Fruit fly (Drosophila melanogaster) whole organism, embryonic: Measurements from ENCODE around the gene CG1635.

ENCODE experiments used
- Adf1 ChIP-seq: fragments of 200-800 bp; sonication (Bioruptor generic); IDR thresholded peaks from 2 replicates; pipeline ENCODE4 v1.3.6; 2022; ENCODE audit warnings: missing biosample characterization, missing genetic modification characterization
- Atf3 ChIP-seq: fragments of 200-800 bp; sonication (Bioruptor generic); optimal IDR thresholded peaks from 3 replicates; lab custom pipeline; 2016; ENCODE audit warnings: missing biosample characterization, missing genetic modification characterization
- BtbVII ChIP-seq: fragments of 200-800 bp; sonication (Bioruptor generic); optimal IDR thresholded peaks from 3 replicates; lab custom pipeline; 2017; ENCODE audit warnings: missing biosample characterization, mild to moderate bottlenecking, missing genetic modification characterization
- CG1024 ChIP-seq: fragments of 200-800 bp; sonication (Bioruptor generic); IDR thresholded peaks from 2 replicates; pipeline ENCODE4 v1.3.6; 2022; ENCODE audit warnings: missing biosample characterization, missing genetic modification characterization
- CG10366 ChIP-seq: fragments of 200-800 bp; sonication (Bioruptor generic); IDR thresholded peaks from 2 replicates; pipeline ENCODE4 v1.3.6; 2022; ENCODE audit warnings: missing biosample characterization, missing genetic modification characterization
- CG11398 ChIP-seq: fragments of 200-800 bp; sonication (Bioruptor generic); optimal IDR thresholded peaks from 2 replicates; lab custom pipeline; 2016; ENCODE audit warnings: missing biosample characterization, missing genetic modification characterization
- CG12219 ChIP-seq: fragments of 200-800 bp; sonication (Bioruptor generic); optimal IDR thresholded peaks from 3 replicates; lab custom pipeline; 2018; ENCODE audit warnings: missing biosample characterization, mild to moderate bottlenecking, missing genetic modification characterization
- CG12942 ChIP-seq: fragments of 200-800 bp; sonication (Bioruptor generic); optimal IDR thresholded peaks from 3 replicates; lab custom pipeline; 2016; ENCODE audit warnings: missing biosample characterization, missing genetic modification characterization
- CG15601 ChIP-seq: fragments of 200-800 bp; sonication (Bioruptor generic); optimal IDR thresholded peaks from 3 replicates; lab custom pipeline; 2019; ENCODE audit warnings: missing biosample characterization, mild to moderate bottlenecking, missing genetic modification characterization, moderate library complexity
- CG18476 ChIP-seq: fragments of 200-800 bp; sonication (Bioruptor generic); optimal IDR thresholded peaks from 2 replicates; lab custom pipeline; 2016; ENCODE audit warnings: missing biosample characterization, mild to moderate bottlenecking, missing genetic modification characterization
- CG18599 ChIP-seq: fragments of 200-800 bp; sonication (Bioruptor generic); optimal IDR thresholded peaks from 3 replicates; lab custom pipeline; 2017; ENCODE audit warnings: missing biosample characterization, missing genetic modification characterization, mild to moderate bottlenecking, moderate library complexity, missing genetic modification reagents
- CG18619 ChIP-seq: fragments of 200-800 bp; sonication (Bioruptor generic); optimal IDR thresholded peaks from 3 replicates; lab custom pipeline; 2017; ENCODE audit warnings: missing biosample characterization, mild to moderate bottlenecking, missing genetic modification characterization
- CG2116 ChIP-seq: fragments of 200-800 bp; sonication (Bioruptor generic); optimal IDR thresholded peaks from 3 replicates; lab custom pipeline; 2018; ENCODE audit warnings: missing biosample characterization, mild to moderate bottlenecking, missing genetic modification characterization
- CG31441 ChIP-seq: fragments of 200-800 bp; sonication (Bioruptor generic); IDR thresholded peaks from 2 replicates; pipeline ENCODE4 v1.3.6; 2022; ENCODE audit warnings: missing biosample characterization, missing genetic modification characterization
- CG3838 ChIP-seq: fragments of 200-800 bp; sonication (Bioruptor generic); optimal IDR thresholded peaks from 3 replicates; lab custom pipeline; 2016; ENCODE audit warnings: missing biosample characterization, missing genetic modification characterization
- CG3847 ChIP-seq: fragments of 200-800 bp; sonication (Bioruptor generic); IDR thresholded peaks from 2 replicates; pipeline ENCODE4 v1.3.6; 2022; ENCODE audit warnings: missing biosample characterization, missing genetic modification characterization
- CG4282 ChIP-seq: fragments of 200-800 bp; sonication (Bioruptor generic); optimal IDR thresholded peaks from 2 replicates; lab custom pipeline; 2016; ENCODE audit warnings: missing biosample characterization, missing genetic modification characterization
- CG6854 ChIP-seq: fragments of 200-800 bp; sonication (Bioruptor generic); optimal IDR thresholded peaks from 3 replicates; lab custom pipeline; 2017; ENCODE audit warnings: missing biosample characterization, mild to moderate bottlenecking, missing genetic modification characterization
- CG7357 ChIP-seq: fragments of 200-800 bp; sonication (Bioruptor generic); IDR thresholded peaks from 3 replicates; pipeline ENCODE4 v1.3.6; 2022; ENCODE audit warnings: missing biosample characterization, missing genetic modification characterization
- CG7745 ChIP-seq: fragments of 200-800 bp; sonication (Bioruptor generic); optimal IDR thresholded peaks from 2 replicates; lab custom pipeline; 2018; ENCODE audit warnings: missing biosample characterization, mild to moderate bottlenecking, missing genetic modification characterization, moderate library complexity
- CG8359 ChIP-seq: fragments of 200-800 bp; sonication (Bioruptor generic); optimal IDR thresholded peaks from 2 replicates; lab custom pipeline; 2017; ENCODE audit warnings: missing biosample characterization, mild to moderate bottlenecking, missing genetic modification characterization, borderline replicate concordance
- Dad ChIP-seq: fragments of 200-800 bp; sonication (Bioruptor generic); optimal IDR thresholded peaks from 3 replicates; lab custom pipeline; 2016; ENCODE audit warnings: missing biosample characterization, missing genetic modification characterization
- Dll ChIP-seq: fragments of 200-800 bp; sonication (Bioruptor generic); IDR thresholded peaks from 4 replicates; pipeline ENCODE4 v1.3.6; 2022; ENCODE audit warnings: missing biosample characterization, missing genetic modification characterization; ENCODE audit not compliant: partially characterized antibody
- ERR ChIP-seq: fragments of 200-800 bp; sonication (Bioruptor generic); optimal IDR thresholded peaks from 2 replicates; lab custom pipeline; 2016; ENCODE audit warnings: missing biosample characterization, missing genetic modification characterization
- Hmr ChIP-seq: fragments of 200-800 bp; sonication (Bioruptor generic); optimal IDR thresholded peaks from 3 replicates; lab custom pipeline; 2017; ENCODE audit warnings: mild to moderate bottlenecking, missing biosample characterization, missing genetic modification reagents, missing genetic modification characterization
- Hsf ChIP-seq: fragments of 200-800 bp; sonication (Bioruptor generic); optimal IDR thresholded peaks from 3 replicates; lab custom pipeline; 2016; ENCODE audit warnings: missing biosample characterization, missing genetic modification characterization
- Lhr ChIP-seq: fragments of 200-800 bp; sonication (Bioruptor generic); optimal IDR thresholded peaks from 3 replicates; lab custom pipeline; 2017; ENCODE audit warnings: mild to moderate bottlenecking, missing biosample characterization, missing genetic modification reagents, missing genetic modification characterization
- MESR4 ChIP-seq: fragments of 200-800 bp; sonication (Bioruptor generic); optimal IDR thresholded peaks from 2 replicates; lab custom pipeline; 2018; ENCODE audit warnings: missing biosample characterization, mild to moderate bottlenecking, missing genetic modification characterization, moderate library complexity
- Mrtf ChIP-seq: fragments of 200-800 bp; sonication (Bioruptor generic); IDR thresholded peaks from 3 replicates; pipeline ENCODE4 v1.3.6; 2022; ENCODE audit warnings: missing biosample characterization, missing genetic modification characterization
- Myb ChIP-seq: fragments of 200-800 bp; sonication (Bioruptor generic); optimal IDR thresholded peaks from 2 replicates; lab custom pipeline; 2016; ENCODE audit warnings: missing biosample characterization, missing genetic modification characterization
- NC2α ChIP-seq: fragments of 200-800 bp; sonication (Bioruptor generic); optimal IDR thresholded peaks from 2 replicates; lab custom pipeline; 2016; ENCODE audit warnings: missing biosample characterization, missing genetic modification characterization
- Side ChIP-seq: fragments of 200-800 bp; sonication (Bioruptor generic); optimal IDR thresholded peaks from 2 replicates; lab custom pipeline; 2016; ENCODE audit warnings: missing biosample characterization, missing genetic modification characterization
- Six4 ChIP-seq: fragments of 200-800 bp; sonication (Bioruptor generic); optimal IDR thresholded peaks from 2 replicates; lab custom pipeline; 2016; ENCODE audit warnings: missing biosample characterization, missing genetic modification characterization
- YL-1 ChIP-seq: fragments of 200-800 bp; sonication (Bioruptor generic); optimal IDR thresholded peaks from 3 replicates; lab custom pipeline; 2017; ENCODE audit warnings: missing biosample characterization, mild to moderate bottlenecking, missing genetic modification characterization
- crp ChIP-seq, 2 experiments: fragments of 200-800 bp; sonication (Bioruptor generic); optimal IDR thresholded peaks; 2 replicates in 1 of 2; 3 replicates in 1 of 2; lab custom pipeline; 2017; ENCODE audit warnings: missing biosample characterization in 2 of 2, missing genetic modification characterization in 2 of 2, mild to moderate bottlenecking in 1 of 2, moderate library complexity in 1 of 2
- dimm ChIP-seq: fragments of 200-800 bp; sonication (Bioruptor generic); IDR thresholded peaks from 2 replicates; pipeline ENCODE4 v1.3.6; 2022; ENCODE audit warnings: missing biosample characterization, missing genetic modification characterization
- emc ChIP-seq: fragments of 200-800 bp; sonication (Bioruptor generic); optimal IDR thresholded peaks from 2 replicates; lab custom pipeline; 2016; ENCODE audit warnings: missing biosample characterization, missing genetic modification characterization
- esg ChIP-seq: fragments of 200-800 bp; sonication (Bioruptor generic); conservative IDR thresholded peaks from 2 replicates; pipeline ENCODE4 v1.3.6; 2022; ENCODE audit warnings: missing biosample characterization, missing genetic modification characterization
- fru ChIP-seq: fragments of >200 bp; optimal IDR thresholded peaks from 2 replicates; lab custom pipeline; 2017
- gce ChIP-seq: fragments of 200-800 bp; sonication (Bioruptor generic); IDR thresholded peaks from 3 replicates; pipeline ENCODE4 v1.3.6; 2022; ENCODE audit warnings: missing biosample characterization, missing genetic modification characterization
- ken ChIP-seq: fragments of 200-800 bp; sonication (Bioruptor generic); IDR thresholded peaks from 3 replicates; pipeline ENCODE4 v1.3.6; 2022; ENCODE audit warnings: missing biosample characterization, missing genetic modification characterization
- kni ChIP-seq: fragments of 200-800 bp; sonication (Bioruptor generic); optimal IDR thresholded peaks from 3 replicates; lab custom pipeline; 2017; ENCODE audit warnings: mild to moderate bottlenecking, missing biosample characterization, missing genetic modification reagents, missing genetic modification characterization
- lilli ChIP-seq: fragments of 200-800 bp; sonication (Bioruptor generic); optimal IDR thresholded peaks from 3 replicates; lab custom pipeline; 2016; ENCODE audit warnings: missing biosample characterization, missing genetic modification characterization
- lov ChIP-seq, 2 experiments: fragments of 200-800 bp in 1 of 2; fragments of >200 bp in 1 of 2; sonication (Bioruptor generic) in 1 of 2; IDR thresholded peaks in 1 of 2; optimal IDR thresholded peaks in 1 of 2; 2 replicates in 1 of 2; 3 replicates in 1 of 2; pipeline versions ENCODE4 v1.3.6 to Lab custom; 2017 to 2022; ENCODE audit warnings: missing biosample characterization in 1 of 2, missing genetic modification characterization in 1 of 2
- p53 ChIP-seq: fragments of 200-800 bp; sonication (Bioruptor generic); optimal IDR thresholded peaks from 2 replicates; lab custom pipeline; 2016; ENCODE audit warnings: missing biosample characterization, missing genetic modification characterization
- ranshi ChIP-seq: fragments of 200-800 bp; sonication (Bioruptor generic); IDR thresholded peaks from 2 replicates; pipeline ENCODE4 v1.3.6; 2022; ENCODE audit warnings: missing biosample characterization, missing genetic modification characterization
- repo ChIP-seq: fragments of 200-800 bp; sonication (Bioruptor generic); optimal IDR thresholded peaks from 2 replicates; lab custom pipeline; 2016; ENCODE audit warnings: missing biosample characterization, missing genetic modification characterization
- sna ChIP-seq: fragments of 200-800 bp; sonication (Bioruptor generic); IDR thresholded peaks from 2 replicates; pipeline ENCODE4 v1.3.6; 2022; ENCODE audit warnings: missing biosample characterization, missing genetic modification characterization; ENCODE audit not compliant: partially characterized antibody
- ttk ChIP-seq: fragments of 200-800 bp; sonication (Bioruptor generic); IDR thresholded peaks from 2 replicates; pipeline ENCODE4 v2.1.2; 2022; ENCODE audit warnings: missing biosample characterization, missing genetic modification characterization
- tup ChIP-seq: fragments of 200-800 bp; sonication (Bioruptor generic); optimal IDR thresholded peaks from 2 replicates; lab custom pipeline; 2016; ENCODE audit warnings: missing biosample characterization, mild to moderate bottlenecking, missing genetic modification characterization, moderate library complexity
- unc-4 ChIP-seq: fragments of 200-800 bp; sonication (Bioruptor generic); IDR thresholded peaks from 2 replicates; pipeline ENCODE4 v1.3.6; 2022; ENCODE audit warnings: missing biosample characterization, missing genetic modification characterization; ENCODE audit not compliant: partially characterized antibody

Gene CG1635

DNA sequence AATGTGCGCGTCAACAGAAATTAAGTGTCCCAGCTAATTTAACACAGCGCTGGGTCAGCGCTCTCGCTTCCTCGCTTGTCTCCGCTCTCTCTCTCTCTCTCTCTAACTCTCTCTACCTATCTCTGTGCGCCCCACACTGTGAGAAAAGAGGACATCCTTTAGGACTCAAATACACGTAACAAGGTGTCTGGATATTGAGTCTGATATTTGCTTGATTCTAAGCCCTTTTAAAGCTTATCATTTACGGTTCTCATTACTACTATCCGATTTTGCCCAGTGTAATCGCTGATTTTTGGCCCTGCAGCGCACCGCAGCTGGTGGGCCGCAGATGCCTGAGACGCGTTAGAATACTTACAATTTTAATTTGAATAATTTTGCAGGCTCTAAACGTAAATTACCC, 48.0 kb downstream of the CG1635 start (continued):
- TF ChIP-seq Myb (GFP tag; lab: Kevin White, UChicago) = peak; percentile 15
- 0 out of 3 replicates have a peak, but pooled peaks have one; percentile 8 for TF ChIP-seq gce
- TF ChIP-seq crp (GFP tag; optimal IDR thresholded peaks at IDR 0.05; lab: Kevin White, UChicago) = no peak
- no peak for TF ChIP-seq kni
- TF ChIP-seq YL-1 (GFP tag; lab: Kevin White, UChicago) = no peak
- no peak for TF ChIP-seq Atf3
- peak; percentile 35 for TF ChIP-seq lilli (GFP tag; lab: Kevin White, UChicago)
- TF ChIP-seq Dll (GFP tag; lab: Robert Waterston, UW) = no peak
- no peak for TF ChIP-seq CG18476
- TF ChIP-seq CG7745 = no peak
- no peak for TF ChIP-seq CG12942
- no peak for TF ChIP-seq CG31441 (GFP tag; lab: Robert Waterston, UW)
- no peak for TF ChIP-seq repo (GFP tag; lab: Kevin White, UChicago)
- TF ChIP-seq lov (optimal IDR thresholded peaks at IDR 0.05; lab: Kevin White, UChicago) = no peak
- no peak for TF ChIP-seq lov (GFP tag; IDR thresholded peaks at IDR 0.05; lab: Robert Waterston, UW)
- TF ChIP-seq Dad (GFP tag; lab: Kevin White, UChicago) = peak; percentile 9
- peak; percentile 6 for TF ChIP-seq Side
- TF ChIP-seq CG6854 (GFP tag; lab: Kevin White, UChicago) = no peak
- no peak for TF ChIP-seq NC2α
- no peak for TF ChIP-seq dimm (GFP tag; lab: Robert Waterston, UW)
- no peak for TF ChIP-seq MESR4 (GFP tag; lab: Kevin White, UChicago)
- TF ChIP-seq CG10366 (GFP tag; lab: Robert Waterston, UW) = peak; percentile 23; the same call in 1 of the 2 replicates
- 0 out of 2 replicates have a peak, but pooled peaks have one; percentile 30 for TF ChIP-seq ranshi (GFP tag; lab: Robert Waterston, UW)
- no peak for TF ChIP-seq emc (GFP tag; lab: Kevin White, UChicago)
- no peak for TF ChIP-seq CG8359 (GFP tag; lab: Kevin White, UChicago)
- TF ChIP-seq ttk (GFP tag; lab: Robert Waterston, UW) = peak; percentile 23; the same call in 1 of the 2 replicates
- no peak for TF ChIP-seq CG3838 (GFP tag; lab: Kevin White, UChicago)
- no peak for TF ChIP-seq CG4282 (GFP tag; lab: Kevin White, UChicago)
- TF ChIP-seq Hsf = peak; percentile 35
- TF ChIP-seq CG3847 (GFP tag; lab: Robert Waterston, UW) = peak; percentile 47
- no peak for TF ChIP-seq ken (GFP tag; lab: Robert Waterston, UW)
- TF ChIP-seq ERR = no peak
- TF ChIP-seq fru (lab: Kevin White, UChicago) = no peak
- TF ChIP-seq unc-4 (GFP tag; lab: Robert Waterston, UW) = no peak
- TF ChIP-seq Six4 (GFP tag; lab: Kevin White, UChicago) = no peak
- no peak for TF ChIP-seq p53 (GFP tag; lab: Kevin White, UChicago)
- peak; percentile 80 for TF ChIP-seq CG18599 (GFP tag; lab: Kevin White, UChicago)
- TF ChIP-seq tup = no peak
- TF ChIP-seq CG7357 (GFP tag; lab: Robert Waterston, UW) = no peak
- TF ChIP-seq CG12219 (GFP tag; lab: Kevin White, UChicago) = peak; percentile 17
- TF ChIP-seq CG11398 (GFP tag; lab: Kevin White, UChicago) = no peak
- TF ChIP-seq sna (GFP tag; lab: Robert Waterston, UW) = no peak
- TF ChIP-seq esg (GFP tag; lab: Robert Waterston, UW) = peak; percentile 37; the same call in 1 of the 2 replicates
- TF ChIP-seq BtbVII = no peak
- TF ChIP-seq CG2116 (GFP tag; lab: Kevin White, UChicago) = no peak
- TF ChIP-seq Adf1 (GFP tag; lab: Robert Waterston, UW) = no peak; the same call in 1 of the 2 replicates
- TF ChIP-seq Mrtf (GFP tag; lab: Robert Waterston, UW) = no peak
- TF ChIP-seq CG18619 = peak; percentile 19
- peak; percentile 67 for TF ChIP-seq Hmr
- TF ChIP-seq CG15601 (tag; lab: Kevin White, UChicago) = no peak
- TF ChIP-seq CG1024 (GFP tag; lab: Robert Waterston, UW) = no peak
- no peak for TF ChIP-seq Lhr (GFP tag; lab: Kevin White, UChicago)
